Worm (Caenorhabditis elegans) whole organism, young adult: Measurements from ENCODE around the gene F59A6.3.

ENCODE experiments used
- C17E4.6 ChIP-seq: fragments of 200-800 bp; sonication (Bioruptor generic); IDR thresholded peaks from 2 replicates; pipeline ENCODE4 v1.3.6; 2022; ENCODE audit warnings: missing genetic modification reagents, missing genetic modification characterization, missing compliant biosample characterization
- F23B12.7 ChIP-seq: sonication (generic microtip); optimal IDR thresholded peaks from 2 replicates; lab custom pipeline; 2017; ENCODE audit warnings: missing genetic modification characterization, mild to moderate bottlenecking, missing compliant biosample characterization, antibody characterized with exemption, moderate library complexity; ENCODE audit not compliant: insufficient read depth
- F33H1.4 ChIP-seq: fragments of 200-800 bp; sonication (Bioruptor generic); IDR thresholded peaks from 2 replicates; pipeline ENCODE4 v1.3.6; 2022; ENCODE audit warnings: missing genetic modification reagents, missing genetic modification characterization, missing compliant biosample characterization
- F37B4.10 ChIP-seq: fragments of 200-800 bp; sonication (Bioruptor generic); IDR thresholded peaks from 2 replicates; pipeline ENCODE4 v1.3.6; 2022; ENCODE audit warnings: missing genetic modification characterization, missing compliant biosample characterization
- F39B2.1 ChIP-seq: fragments of 200-800 bp; sonication (Bioruptor generic); IDR thresholded peaks from 2 replicates; pipeline ENCODE4 v1.3.6; 2022; ENCODE audit warnings: missing genetic modification reagents, missing genetic modification characterization, missing compliant biosample characterization
- F49E8.2 ChIP-seq: sonication (generic microtip); optimal IDR thresholded peaks from 3 replicates; lab custom pipeline; 2017; ENCODE audit warnings: missing genetic modification characterization, mild to moderate bottlenecking, missing compliant biosample characterization, antibody characterized with exemption, moderate library complexity; ENCODE audit not compliant: insufficient read depth
- F57A8.1 ChIP-seq: fragments of 200-800 bp; sonication (Bioruptor generic); optimal IDR thresholded peaks from 2 replicates; lab custom pipeline; 2018; ENCODE audit warnings: mild to moderate bottlenecking, missing genetic modification characterization, moderate library complexity, missing compliant biosample characterization
- K12H6.12 ChIP-seq: fragments of 200-800 bp; sonication (Bioruptor generic); optimal IDR thresholded peaks from 2 replicates; lab custom pipeline; 2018; ENCODE audit warnings: mild to moderate bottlenecking, missing genetic modification characterization, missing compliant biosample characterization
- T07F8.4 ChIP-seq: sonication (generic microtip); optimal IDR thresholded peaks from 2 replicates; lab custom pipeline; 2016; ENCODE audit warnings: mild to moderate bottlenecking, missing genetic modification characterization, moderate library complexity, missing compliant biosample characterization
- Y53G8AR.9 ChIP-seq: fragments of 200-800 bp; sonication (Bioruptor generic); conservative IDR thresholded peaks from 2 replicates; pipeline ENCODE4 v1.3.6; 2022; ENCODE audit warnings: missing genetic modification reagents, missing genetic modification characterization, missing compliant biosample characterization
- Y67H2A.10 ChIP-seq: fragments of 200-800 bp; sonication (Bioruptor generic); conservative IDR thresholded peaks from 2 replicates; pipeline ENCODE4 v1.3.6; 2022; ENCODE audit warnings: missing genetic modification reagents, missing genetic modification characterization, missing compliant biosample characterization
- atf-7 ChIP-seq: sonication (generic microtip); optimal IDR thresholded peaks from 2 replicates; lab custom pipeline; 2017; ENCODE audit warnings: mild to moderate bottlenecking, missing genetic modification characterization, missing compliant biosample characterization
- athp-1 ChIP-seq: sonication (generic microtip); optimal IDR thresholded peaks from 2 replicates; lab custom pipeline; 2017; ENCODE audit warnings: mild to moderate bottlenecking, missing genetic modification characterization, missing compliant biosample characterization
- attf-3 ChIP-seq: fragments of 200-800 bp; sonication (Bioruptor generic); conservative IDR thresholded peaks from 2 replicates; pipeline ENCODE4 v1.3.6; 2022; ENCODE audit warnings: missing genetic modification reagents, missing genetic modification characterization, missing compliant biosample characterization
- ceh-40 ChIP-seq: fragments of 200-800 bp; sonication (Bioruptor generic); IDR thresholded peaks from 2 replicates; pipeline ENCODE4 v1.3.6; 2022; ENCODE audit warnings: missing genetic modification characterization, missing compliant biosample characterization
- ceh-58 ChIP-seq: fragments of 200-800 bp; sonication (Bioruptor generic); IDR thresholded peaks from 2 replicates; pipeline ENCODE4 v1.3.6; 2022; ENCODE audit warnings: missing genetic modification characterization, missing compliant biosample characterization
- ceh-79 ChIP-seq: sonication (generic microtip); optimal IDR thresholded peaks from 2 replicates; lab custom pipeline; 2017; ENCODE audit warnings: mild to moderate bottlenecking, missing genetic modification characterization, missing compliant biosample characterization
- ceh-91 ChIP-seq: fragments of 200-800 bp; sonication (Bioruptor generic); IDR thresholded peaks from 2 replicates; pipeline ENCODE4 v1.3.6; 2022; ENCODE audit warnings: missing genetic modification reagents, missing genetic modification characterization, missing compliant biosample characterization
- dpff-1 ChIP-seq: sonication (generic microtip); optimal IDR thresholded peaks from 2 replicates; lab custom pipeline; 2017; ENCODE audit warnings: mild to moderate bottlenecking, missing genetic modification characterization, missing compliant biosample characterization
- efl-1 ChIP-seq: fragments of 150-350 bp; optimal IDR thresholded peaks from 2 replicates; lab custom pipeline; 2014; ENCODE audit warnings: missing biosample characterization, missing genetic modification reagents, missing genetic modification characterization
- ekl-4 ChIP-seq: fragments of 200-800 bp; sonication (Bioruptor generic); IDR thresholded peaks from 2 replicates; pipeline ENCODE4 v1.3.6; 2022; ENCODE audit warnings: missing genetic modification reagents, missing genetic modification characterization, missing compliant biosample characterization
- him-1 ChIP-seq: sonication (generic microtip); optimal IDR thresholded peaks from 2 replicates; lab custom pipeline; 2016; ENCODE audit warnings: missing genotype, missing genetic modification reagents, missing genetic modification characterization, missing compliant biosample characterization
- hlh-12 ChIP-seq: sonication (generic microtip); optimal IDR thresholded peaks from 2 replicates; lab custom pipeline; 2016; ENCODE audit warnings: missing genetic modification characterization, missing compliant biosample characterization
- hsf-1 ChIP-seq: fragments of 200-800 bp; sonication (Bioruptor generic); IDR thresholded peaks from 2 replicates; pipeline ENCODE4 v1.3.6; 2022; ENCODE audit warnings: missing genetic modification reagents, missing genetic modification characterization, missing compliant biosample characterization
- lin-35 ChIP-seq, 3 experiments: fragments of 150-350 bp in 2 of 3; sonication (generic microtip) in 1 of 3; optimal IDR thresholded peaks; 2 replicates each; lab custom pipeline; 2014 to 2018; ENCODE audit warnings: missing biosample characterization in 3 of 3, missing genetic modification characterization in 3 of 3, missing genetic modification reagents in 3 of 3
- lir-1 ChIP-seq: fragments of 200-800 bp; sonication (Bioruptor generic); conservative IDR thresholded peaks from 2 replicates; pipeline ENCODE4 v1.3.6; 2022; ENCODE audit warnings: missing genetic modification reagents, missing genetic modification characterization, missing compliant biosample characterization
- lsl-1 ChIP-seq: fragments of 200-800 bp; sonication (Bioruptor generic); optimal IDR thresholded peaks from 2 replicates; lab custom pipeline; 2018; ENCODE audit warnings: mild to moderate bottlenecking, missing genetic modification characterization, moderate library complexity, missing compliant biosample characterization
- madf-10 ChIP-seq: sonication (generic microtip); optimal IDR thresholded peaks from 2 replicates; lab custom pipeline; 2016; ENCODE audit warnings: mild to moderate bottlenecking, missing genetic modification characterization, missing compliant biosample characterization
- madf-3 ChIP-seq: fragments of 200-800 bp; sonication (Bioruptor generic); IDR thresholded peaks from 2 replicates; pipeline ENCODE4 v1.3.6; 2022; ENCODE audit warnings: missing genetic modification reagents, missing genetic modification characterization, missing compliant biosample characterization
- madf-6 ChIP-seq: fragments of 200-800 bp; sonication (Bioruptor generic); IDR thresholded peaks from 2 replicates; pipeline ENCODE4 v1.3.6; 2022; ENCODE audit warnings: missing genetic modification reagents, missing genetic modification characterization, missing compliant biosample characterization
- mes-4 ChIP-seq: sonication (generic microtip); optimal IDR thresholded peaks from 2 replicates; lab custom pipeline; 2016; ENCODE audit warnings: missing genotype, missing genetic modification characterization, missing compliant biosample characterization
- nfyb-1 ChIP-seq: fragments of 200-800 bp; sonication (Bioruptor generic); IDR thresholded peaks from 2 replicates; pipeline ENCODE4 v1.3.6; 2022; ENCODE audit warnings: missing genetic modification reagents, missing genetic modification characterization, missing compliant biosample characterization
- nhr-80 ChIP-seq: sonication (generic microtip); optimal IDR thresholded peaks from 2 replicates; lab custom pipeline; 2016; ENCODE audit warnings: missing genetic modification characterization, missing compliant biosample characterization
- pbrm-1 ChIP-seq: fragments of 200-800 bp; sonication (Bioruptor generic); IDR thresholded peaks from 2 replicates; pipeline ENCODE4 v1.3.6; 2022; ENCODE audit warnings: missing genetic modification reagents, missing genetic modification characterization, missing compliant biosample characterization
- repo-1 ChIP-seq: sonication (generic microtip); optimal IDR thresholded peaks from 2 replicates; lab custom pipeline; 2017; ENCODE audit warnings: mild to moderate bottlenecking, missing genetic modification characterization, missing compliant biosample characterization
- rpc-1 ChIP-seq, 2 experiments: fragments of 150-350 bp in 1 of 2; sonication (generic microtip) in 1 of 2; optimal IDR thresholded peaks; 2 replicates each; lab custom pipeline; 2014 to 2018; ENCODE audit warnings: missing biosample characterization in 1 of 2, missing genetic modification characterization in 1 of 2, missing genetic modification reagents in 1 of 2, missing genotype in 1 of 2
- sdz-38 ChIP-seq: sonication (generic microtip); optimal IDR thresholded peaks from 2 replicates; lab custom pipeline; 2016; ENCODE audit warnings: missing genotype, missing genetic modification characterization, missing compliant biosample characterization
- sea-2 ChIP-seq: fragments of 200-800 bp; sonication (Bioruptor generic); IDR thresholded peaks from 2 replicates; pipeline ENCODE4 v1.3.6; 2022; ENCODE audit warnings: missing genetic modification characterization, missing compliant biosample characterization
- somi-1 ChIP-seq: fragments of 200-800 bp; sonication (Bioruptor generic); optimal IDR thresholded peaks from 2 replicates; lab custom pipeline; 2018; ENCODE audit warnings: mild to moderate bottlenecking, missing genetic modification characterization, missing compliant biosample characterization
- tbx-9 ChIP-seq: sonication (generic microtip); optimal IDR thresholded peaks from 2 replicates; lab custom pipeline; 2016; ENCODE audit warnings: borderline replicate concordance, missing genetic modification characterization, inconsistent platforms, missing compliant biosample characterization
- unc-130 ChIP-seq: sonication (generic microtip); optimal IDR thresholded peaks from 2 replicates; lab custom pipeline; 2016; ENCODE audit warnings: missing genetic modification reagents, missing genetic modification characterization, missing compliant biosample characterization
- unc-62 ChIP-seq: fragments of 150-350 bp; optimal IDR thresholded peaks from 2 replicates; lab custom pipeline; 2014; ENCODE audit warnings: missing biosample characterization, missing genetic modification reagents, missing genetic modification characterization
- zfh-2 ChIP-seq: fragments of 200-800 bp; sonication (Bioruptor generic); conservative IDR thresholded peaks from 2 replicates; pipeline ENCODE4 v1.3.6; 2022; ENCODE audit warnings: missing genetic modification reagents, missing genetic modification characterization, missing compliant biosample characterization
- ztf-25 ChIP-seq: fragments of 200-800 bp; sonication (Bioruptor generic); IDR thresholded peaks from 2 replicates; pipeline ENCODE4 v1.3.6; 2022; ENCODE audit warnings: missing genetic modification reagents, missing genetic modification characterization, missing compliant biosample characterization
- ztf-28 ChIP-seq: fragments of 200-800 bp; sonication (Bioruptor generic); IDR thresholded peaks from 2 replicates; pipeline ENCODE4 v1.3.6; 2022; ENCODE audit warnings: missing genetic modification reagents, missing genetic modification characterization, missing compliant biosample characterization
- ztf-6 ChIP-seq: fragments of 200-800 bp; sonication (Bioruptor generic); IDR thresholded peaks from 2 replicates; pipeline ENCODE4 v1.3.6; 2022; ENCODE audit warnings: missing genetic modification reagents, missing genetic modification characterization, missing compliant biosample characterization

Gene F59A6.3

ce11 chrII:5031612-5032011 is 23.5 kb downstream of the F59A6.3 start, which contains the start of gene wdr-83:
Gene wdr-83 (minus strand): TSS chrII:5031712.
- TF ChIP-seq pbrm-1 (GFP tag; lab: Robert Waterston, UW) (no peak), madf-10 (no peak), him-1 (no peak), ztf-6 (no peak), dpff-1 (tag; lab: Kevin White, UChicago) (no peak), repo-1 (no peak), madf-3 (no peak), lir-1 (GFP tag; lab: Robert Waterston, UW) (no peak), K12H6.12 (tag; lab: Kevin White, UChicago) (no peak), lin-35 (GFP tag; optimal IDR thresholded peaks at IDR 0.05; lab: Kevin White, UChicago) (no peak)

- TF ChIP-seq repo-1 = peak; percentile 44
- TF ChIP-seq ceh-91 = peak; percentile 25; the same call in 1 of the 2 replicates
- TF ChIP-seq F37B4.10 (GFP tag; lab: Robert Waterston, UW) = 0 out of 2 replicates have a peak, but pooled peaks have one; percentile 78
- TF ChIP-seq ceh-79 = peak; percentile 33
- TF ChIP-seq hlh-12 (tag; lab: Kevin White, UChicago) = no peak
- TF ChIP-seq rpc-1 (optimal IDR thresholded peaks at IDR 0.05; lab: Kevin White, UChicago) = peak; percentile 87
- peak; percentile 83 for TF ChIP-seq rpc-1 (tag; optimal IDR thresholded peaks at IDR 0.05; lab: Kevin White, UChicago)
- no peak for TF ChIP-seq sdz-38
- peak; percentile 50; the same call in 1 of the 2 replicates for TF ChIP-seq pbrm-1 (GFP tag; lab: Robert Waterston, UW)
- peak; percentile 69; the same call in 1 of the 2 replicates for TF ChIP-seq ceh-58
- TF ChIP-seq somi-1 (GFP tag; lab: Kevin White, UChicago) = no peak
- TF ChIP-seq efl-1 (GFP tag; lab: Kevin White, UChicago) = no peak
- TF ChIP-seq ekl-4 = peak; percentile 63; the same call in 1 of the 2 replicates
- TF ChIP-seq nfyb-1 (GFP tag; lab: Robert Waterston, UW) = peak; percentile 87
- no peak for TF ChIP-seq F39B2.1
- TF ChIP-seq unc-62 (GFP tag; lab: Kevin White, UChicago) = no peak
- TF ChIP-seq unc-130 (GFP tag; lab: Kevin White, UChicago) = peak; percentile 46
- peak; percentile 60 for TF ChIP-seq lsl-1 (GFP tag; lab: Kevin White, UChicago)
- TF ChIP-seq F57A8.1 (GFP tag; lab: Kevin White, UChicago) = no peak
- peak; percentile 90; the same call in 1 of the 2 replicates for TF ChIP-seq ztf-25
- peak; percentile 24 for TF ChIP-seq nhr-80 (tag; lab: Kevin White, UChicago)
- TF ChIP-seq sea-2 (GFP tag; lab: Robert Waterston, UW) = no peak
- TF ChIP-seq madf-3 = no peak
- no peak for TF ChIP-seq Y67H2A.10 (GFP tag; lab: Robert Waterston, UW)
- peak; percentile 74 for TF ChIP-seq athp-1
- 0 out of 2 replicates have a peak, but pooled peaks have one; percentile 67 for TF ChIP-seq ceh-40 (GFP tag; lab: Robert Waterston, UW)
- peak; percentile 72 for TF ChIP-seq mes-4
- TF ChIP-seq madf-6 (GFP tag; lab: Robert Waterston, UW) = peak; percentile 77
- peak; percentile 38 for TF ChIP-seq T07F8.4 (tag; lab: Kevin White, UChicago)
- peak; percentile 60 for TF ChIP-seq F33H1.4 (GFP tag; lab: Robert Waterston, UW)
- TF ChIP-seq Y53G8AR.9 (GFP tag; lab: Robert Waterston, UW) = no peak; the same call in 1 of the 2 replicates
- 0 out of 2 replicates have a peak, but pooled peaks have one; percentile 13 for TF ChIP-seq C17E4.6
- TF ChIP-seq tbx-9 (tag; lab: Kevin White, UChicago) = no peak
- 0 out of 2 replicates have a peak, but pooled peaks have one; percentile 49 for TF ChIP-seq hsf-1 (GFP tag; lab: Robert Waterston, UW)
- TF ChIP-seq zfh-2 = no peak; the same call in 1 of the 2 replicates
- TF ChIP-seq attf-3 (GFP tag; lab: Robert Waterston, UW) = peak; percentile 57; the same call in 1 of the 2 replicates
- TF ChIP-seq K12H6.12 (tag; lab: Kevin White, UChicago) = peak; percentile 36
- no peak for TF ChIP-seq F49E8.2 (tag; lab: Kevin White, UChicago)
- peak; percentile 53 for TF ChIP-seq atf-7
- TF ChIP-seq ztf-28 = 0 out of 2 replicates have a peak, but pooled peaks have one; percentile 14
- peak; percentile 67 for TF ChIP-seq F23B12.7
These were observed 24.5 kb downstream of the F59A6.3 start for ce11 chrII:5032669-5033068.
